Worm (Caenorhabditis elegans): Measurements from ENCODE around the gene nlp-22.

- no peak for TF ChIP-seq nhr-12 (tag; optimal IDR thresholded peaks at IDR 0.05)
- peak; percentile 54 for TF ChIP-seq mep-1 (tag; optimal IDR thresholded peaks at IDR 0.05)
- TF ChIP-seq snpc-4 (tag; optimal IDR thresholded peaks at IDR 0.05): no peak
- TF ChIP-seq unc-39 (tag; optimal IDR thresholded peaks at IDR 0.05): no peak
- TF ChIP-seq ztf-11 (tag; optimal IDR thresholded peaks at IDR 0.05): peak; percentile 56
- TF ChIP-seq lin-13 (tag; optimal IDR thresholded peaks at IDR 0.05): no peak
- TF ChIP-seq blmp-1 (tag; optimal IDR thresholded peaks at IDR 0.05): no peak
- TF ChIP-seq pha-4 (tag; optimal IDR thresholded peaks at IDR 0.05): peak; percentile 80
- no peak for TF ChIP-seq nhr-237 (tag; optimal IDR thresholded peaks at IDR 0.05)
- TF ChIP-seq ham-2 (GFP tag; optimal IDR thresholded peaks at IDR 0.05): peak; percentile 18
- peak; percentile 27 for TF ChIP-seq nhr-2 (tag; optimal IDR thresholded peaks at IDR 0.05)
- no peak for TF ChIP-seq mab-5 (tag; optimal IDR thresholded peaks at IDR 0.05)
- no peak for TF ChIP-seq ces-1 (GFP tag; optimal IDR thresholded peaks at IDR 0.05)
- TF ChIP-seq lsy-2 (tag; optimal IDR thresholded peaks at IDR 0.05): no peak
Measured at ce11 chrX:2368042-2368814, 26.3 kb upstream of the nlp-22 start.

Measured in whole organism, mixed stage, embryonic.